Worm (Caenorhabditis elegans) whole organism, midembryonic: ENCODE data around the gene spp-24.

ENCODE experiments used
- T22C8.4 ChIP-seq: fragments of 200-800 bp; sonication (Bioruptor generic); IDR thresholded peaks from 2 replicates; pipeline ENCODE4 v1.3.6; 2022; ENCODE audit warnings: missing genetic modification characterization, missing compliant biosample characterization
- cog-1 ChIP-seq: sonication (generic microtip); optimal IDR thresholded peaks from 2 replicates; lab custom pipeline; 2016; ENCODE audit warnings: missing genetic modification characterization, missing compliant biosample characterization
- flt-1 ChIP-seq: fragments of 200-800 bp; sonication (Bioruptor generic); IDR thresholded peaks from 2 replicates; pipeline ENCODE4 v1.3.6; 2022; ENCODE audit warnings: missing genetic modification characterization, missing compliant biosample characterization
- med-1 ChIP-seq: sonication (generic microtip); optimal IDR thresholded peaks from 2 replicates; lab custom pipeline; 2017; ENCODE audit warnings: missing genetic modification characterization, mild to moderate bottlenecking, missing compliant biosample characterization, antibody characterized with exemption, missing genetic modification reagents; ENCODE audit not compliant: insufficient read depth
- ref-1 ChIP-seq: fragments of 200-800 bp; sonication (Bioruptor generic); conservative IDR thresholded peaks from 2 replicates; pipeline ENCODE4 v1.3.6; 2022; ENCODE audit warnings: missing genetic modification reagents, missing genetic modification characterization, missing compliant biosample characterization
- tab-1 ChIP-seq: fragments of 200-800 bp; sonication (Bioruptor generic); IDR thresholded peaks from 2 replicates; pipeline ENCODE4 v1.3.6; 2022; ENCODE audit warnings: missing genetic modification characterization, missing compliant biosample characterization
- ztf-29 ChIP-seq: fragments of 200-800 bp; sonication (Bioruptor generic); IDR thresholded peaks from 2 replicates; pipeline ENCODE4 v1.3.6; 2022; ENCODE audit warnings: missing genetic modification reagents, missing genetic modification characterization, missing compliant biosample characterization

DNA sequence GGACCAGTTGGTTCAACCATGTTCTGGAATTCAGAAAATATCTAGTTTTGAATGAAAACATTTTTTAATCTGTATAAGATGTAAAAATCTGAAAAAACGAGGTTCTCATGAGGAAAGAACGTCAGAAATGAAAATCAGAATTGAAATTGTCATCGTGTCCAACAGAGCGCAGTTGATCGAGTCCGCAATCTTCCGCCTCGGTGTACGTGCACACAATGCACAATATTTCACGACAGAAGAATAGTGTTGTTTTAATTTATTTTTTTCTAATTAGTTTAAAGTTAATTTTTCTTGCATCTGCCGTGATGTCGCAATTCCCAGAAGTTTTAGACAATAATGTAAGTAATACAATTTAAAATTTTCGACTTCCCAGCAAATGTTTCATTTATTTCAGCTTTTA, 4.3 kb upstream of the spp-24 start, which contains the start of gene nfyc-1:
- TF ChIP-seq T22C8.4 (GFP tag; lab: Robert Waterston, UW) (no peak), tab-1 (GFP tag; lab: Robert Waterston, UW) (no peak), flt-1 (GFP tag; lab: Robert Waterston, UW) (no peak), ztf-29 (no peak), ref-1 (GFP tag; lab: Robert Waterston, UW) (no peak), cog-1 (no peak), med-1 (GFP tag; lab: Kevin White, UChicago) (no peak)
